Worm (Caenorhabditis elegans) whole organism, midembryonic: Measurements from ENCODE around the gene C14B1.12.

Experiments
- T22C8.4 ChIP-seq: fragments of 200-800 bp; sonication (Bioruptor generic); IDR thresholded peaks from 2 replicates; pipeline ENCODE4 v1.3.6; 2022; ENCODE audit warnings: missing genetic modification characterization, missing compliant biosample characterization
- flt-1 ChIP-seq: fragments of 200-800 bp; sonication (Bioruptor generic); IDR thresholded peaks from 2 replicates; pipeline ENCODE4 v1.3.6; 2022; ENCODE audit warnings: missing genetic modification characterization, missing compliant biosample characterization
- klf-2 ChIP-seq: fragments of 200-800 bp; sonication (Bioruptor generic); conservative IDR thresholded peaks from 2 replicates; pipeline ENCODE4 v1.3.6; 2022; ENCODE audit warnings: missing genetic modification reagents, missing genetic modification characterization, missing compliant biosample characterization
- med-1 ChIP-seq: sonication (generic microtip); optimal IDR thresholded peaks from 2 replicates; lab custom pipeline; 2017; ENCODE audit warnings: missing genetic modification characterization, mild to moderate bottlenecking, missing compliant biosample characterization, antibody characterized with exemption, missing genetic modification reagents; ENCODE audit not compliant: insufficient read depth
- ref-1 ChIP-seq: fragments of 200-800 bp; sonication (Bioruptor generic); conservative IDR thresholded peaks from 2 replicates; pipeline ENCODE4 v1.3.6; 2022; ENCODE audit warnings: missing genetic modification reagents, missing genetic modification characterization, missing compliant biosample characterization
- tab-1 ChIP-seq: fragments of 200-800 bp; sonication (Bioruptor generic); IDR thresholded peaks from 2 replicates; pipeline ENCODE4 v1.3.6; 2022; ENCODE audit warnings: missing genetic modification characterization, missing compliant biosample characterization
- ztf-29 ChIP-seq: fragments of 200-800 bp; sonication (Bioruptor generic); IDR thresholded peaks from 2 replicates; pipeline ENCODE4 v1.3.6; 2022; ENCODE audit warnings: missing genetic modification reagents, missing genetic modification characterization, missing compliant biosample characterization

ce11 chrIII:3736302-3736701, 11.5 kb upstream of the C14B1.12 start, which contains the start of gene F34D10.4:
- TF ChIP-seq T22C8.4 (GFP tag; lab: Robert Waterston, UW) (no peak), flt-1 (GFP tag; lab: Robert Waterston, UW) (no peak), ztf-29 (GFP tag; lab: Robert Waterston, UW) (no peak), tab-1 (GFP tag; lab: Robert Waterston, UW) (no peak), med-1 (GFP tag; lab: Kevin White, UChicago) (no peak), klf-2 (GFP tag; lab: Robert Waterston, UW) (no peak), ref-1 (GFP tag; lab: Robert Waterston, UW) (no peak)
